Fruit fly (Drosophila melanogaster) Kc167 (cell line): ENCODE results near the gene Eip78C.

ENCODE experiments used
- Myc ChIP-seq: fragments of >200 bp; optimal IDR thresholded peaks from 2 replicates; lab custom pipeline; 2017; ENCODE audit warnings: missing external identifiers
- h ChIP-seq: fragments of >200 bp; optimal IDR thresholded peaks from 3 replicates; lab custom pipeline; 2018; ENCODE audit warnings: missing external identifiers
- insv ChIP-seq: fragments of >200 bp; optimal IDR thresholded peaks from 3 replicates; lab custom pipeline; 2018; ENCODE audit warnings: missing external identifiers
- psq ChIP-seq: fragments of >200 bp; optimal IDR thresholded peaks from 2 replicates; lab custom pipeline; 2017; ENCODE audit warnings: missing external identifiers
- ttk ChIP-seq: sonication (Bioruptor generic); optimal IDR thresholded peaks from 2 replicates; lab custom pipeline; 2017; ENCODE audit warnings: missing external identifiers

DNA sequence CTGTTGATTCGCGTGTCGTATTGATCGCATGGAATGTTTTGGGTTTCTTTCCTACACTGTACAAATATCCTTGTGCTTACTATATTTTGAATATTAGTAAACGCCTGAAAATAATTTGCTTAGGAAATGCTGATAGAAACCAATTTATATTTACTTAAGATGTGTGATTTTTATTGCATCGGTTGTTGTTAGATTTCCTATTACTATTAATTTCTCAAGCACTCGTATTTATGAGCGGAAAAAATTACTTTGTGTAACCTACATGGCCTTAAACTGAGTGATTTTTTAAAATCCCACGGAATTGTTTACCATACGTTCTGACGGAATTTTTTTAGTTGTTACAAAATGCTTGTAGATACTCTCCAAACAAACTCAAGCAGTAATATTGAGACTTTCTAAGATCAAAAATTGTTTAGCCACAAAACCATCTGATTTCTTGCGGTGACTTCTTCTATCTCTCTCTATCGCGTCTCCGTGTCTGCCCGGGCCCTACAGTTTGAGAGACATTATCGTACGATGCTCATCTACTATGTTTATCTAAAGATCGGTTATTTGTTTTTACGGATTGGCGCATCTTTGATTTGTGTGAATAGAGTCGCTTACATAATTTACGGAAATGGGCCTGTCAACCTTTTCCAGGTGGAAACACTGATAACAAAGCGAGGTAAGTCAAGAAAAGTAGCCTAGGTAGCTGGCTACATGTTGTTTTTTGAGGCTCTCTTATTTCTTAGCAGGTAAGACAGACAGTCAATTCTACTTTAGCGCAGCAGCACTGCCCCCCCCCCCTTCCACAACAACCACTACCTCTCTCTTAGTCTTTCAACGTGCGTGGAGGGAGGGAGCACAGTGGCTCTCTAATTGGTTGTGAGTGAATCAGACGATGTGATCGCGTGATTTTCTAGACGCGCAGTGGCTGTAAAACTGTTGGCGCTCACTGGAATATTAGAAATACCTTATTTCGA, 50.2 kb downstream of the Eip78C start:
- TF ChIP-seq psq (lab: Kevin White, UChicago) (no peak), ttk (lab: Kevin White, UChicago) (peak; percentile 45), insv (lab: Kevin White, UChicago) (no peak), Myc (lab: Kevin White, UChicago) (no peak), h (no peak)
